Worm (Caenorhabditis elegans): ENCODE measurements around the gene Y32G9A.12.

DNA sequence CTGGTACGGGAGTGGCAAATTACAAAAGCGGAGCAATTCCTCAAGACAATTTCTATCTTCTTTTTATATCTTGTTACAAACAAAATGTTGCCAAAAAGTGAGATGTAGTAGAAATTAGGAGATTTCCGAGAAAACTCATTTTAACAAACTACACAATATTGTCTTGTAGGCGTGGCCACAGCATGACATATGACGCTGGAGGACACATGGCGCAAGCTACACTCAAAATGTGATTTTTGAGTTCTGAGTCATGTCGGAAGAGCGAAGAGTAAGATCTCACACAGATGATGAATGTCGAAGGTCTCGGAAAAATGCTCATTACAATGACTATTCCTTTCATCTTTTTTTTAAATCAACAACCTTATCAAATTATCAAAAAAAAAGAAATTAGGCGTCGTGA, 41.4 kb upstream of the Y32G9A.12 start, which contains the start of gene Y40B10B.1:
- TF ChIP-seq ama-1 (optimal IDR thresholded peaks at IDR 0.05) (no peak), flt-1 (GFP tag; IDR thresholded peaks at IDR 0.05) (no peak), scrt-1 (GFP tag; IDR thresholded peaks at IDR 0.05) (no peak), tra-4 (tag; optimal IDR thresholded peaks at IDR 0.05) (no peak), F13C5.2 (tag; optimal IDR thresholded peaks at IDR 0.05) (no peak), aly-1 (tag; optimal IDR thresholded peaks at IDR 0.05) (no peak), ceh-36 (tag; optimal IDR thresholded peaks at IDR 0.05) (no peak), sea-1 (GFP tag; conservative IDR thresholded peaks at IDR 0.05) (no peak), B0310.2 (tag; optimal IDR thresholded peaks at IDR 0.05) (no peak), hnd-1 (tag; optimal IDR thresholded peaks at IDR 0.05) (no peak), ceh-13 (GFP tag; optimal IDR thresholded peaks at IDR 0.05) (no peak), tbx-11 (GFP tag; IDR thresholded peaks at IDR 0.05) (no peak)
